Worm (Caenorhabditis elegans) whole organism, late embryonic: Measurements from ENCODE around the gene R12C12.6.

ENCODE experiments used
- ama-1 ChIP-seq: fragments of 150-350 bp; optimal IDR thresholded peaks from 2 replicates; lab custom pipeline; 2014
- ceh-14 ChIP-seq: sonication (generic microtip); optimal IDR thresholded peaks from 2 replicates; lab custom pipeline; 2016; ENCODE audit warnings: missing genotype, missing genetic modification characterization, missing compliant biosample characterization
- ceh-22 ChIP-seq: sonication (generic microtip); optimal IDR thresholded peaks from 2 replicates; lab custom pipeline; 2017; ENCODE audit warnings: missing biosample characterization, missing genetic modification characterization
- che-1 ChIP-seq: sonication (generic microtip); optimal IDR thresholded peaks from 2 replicates; lab custom pipeline; 2016; ENCODE audit warnings: mild to moderate bottlenecking, missing genetic modification characterization, missing compliant biosample characterization
- dmd-4 ChIP-seq: sonication (generic microtip); optimal IDR thresholded peaks from 2 replicates; lab custom pipeline; 2016; ENCODE audit warnings: borderline replicate concordance, missing genetic modification characterization, missing compliant biosample characterization
- dve-1 ChIP-seq: sonication (generic microtip); optimal IDR thresholded peaks from 2 replicates; lab custom pipeline; 2017; ENCODE audit warnings: antibody characterized with exemption, mild to moderate bottlenecking, missing genetic modification characterization, missing compliant biosample characterization
- gmeb-2 ChIP-seq: sonication (generic microtip); optimal IDR thresholded peaks from 2 replicates; lab custom pipeline; 2016; ENCODE audit warnings: missing genetic modification characterization, inconsistent platforms, missing compliant biosample characterization
- hlh-13 ChIP-seq: fragments of 200-800 bp; sonication (Bioruptor generic); optimal IDR thresholded peaks from 2 replicates; lab custom pipeline; 2018; ENCODE audit warnings: mild to moderate bottlenecking, missing genetic modification characterization, missing compliant biosample characterization
- mec-3 ChIP-seq: sonication (generic microtip); optimal IDR thresholded peaks from 2 replicates; lab custom pipeline; 2016; ENCODE audit warnings: borderline replicate concordance, missing genetic modification characterization, missing compliant biosample characterization
- nhr-11 ChIP-seq: fragments of 150-350 bp; optimal IDR thresholded peaks from 2 replicates; lab custom pipeline; 2014; ENCODE audit warnings: missing biosample characterization, missing genetic modification characterization
- sox-2 ChIP-seq: fragments of 200-800 bp; sonication (Bioruptor generic); IDR thresholded peaks from 2 replicates; pipeline ENCODE4 v1.3.6; 2022; ENCODE audit warnings: missing genetic modification reagents, missing genetic modification characterization, missing compliant biosample characterization
- sox-4 ChIP-seq: sonication (generic microtip); optimal IDR thresholded peaks from 2 replicates; lab custom pipeline; 2017; ENCODE audit warnings: mild to moderate bottlenecking, missing genetic modification characterization, inconsistent platforms, missing compliant biosample characterization
- tbx-7 ChIP-seq: sonication (generic microtip); optimal IDR thresholded peaks from 2 replicates; lab custom pipeline; 2016; ENCODE audit warnings: missing genotype, missing genetic modification characterization, missing compliant biosample characterization

- no peak for TF ChIP-seq ceh-22 (tag; lab: Kevin White, UChicago)
- no peak for TF ChIP-seq che-1 (tag; lab: Kevin White, UChicago)
- TF ChIP-seq gmeb-2 (tag; lab: Kevin White, UChicago) = no peak
- TF ChIP-seq sox-4 (tag; lab: Kevin White, UChicago) = no peak
- TF ChIP-seq ama-1 = no peak
- TF ChIP-seq nhr-11 (tag; lab: Kevin White, UChicago) = no peak
- TF ChIP-seq mec-3 (tag; lab: Kevin White, UChicago) = no peak
- no peak for TF ChIP-seq tbx-7
- no peak for TF ChIP-seq hlh-13 (GFP tag; lab: Kevin White, UChicago)
- no peak for TF ChIP-seq dve-1 (tag; lab: Kevin White, UChicago)
- no peak for TF ChIP-seq ceh-14
- TF ChIP-seq dmd-4 (tag; lab: Kevin White, UChicago) = no peak
- TF ChIP-seq sox-2 (GFP tag; lab: Robert Waterston, UW) = no peak
Observed at ce11 chrII:6026646-6027045, 21.0 kb downstream of the R12C12.6 start.
